Fruit fly (Drosophila melanogaster): ENCODE results near the gene mIF2.

The mIF2 gene

dm6 chr3R:28556385-28556784, 11.8 kb upstream of the mIF2 start (continued):
- no peak for TF ChIP-seq sens-2 (GFP tag; IDR thresholded peaks at IDR 0.05)
- no peak for TF ChIP-seq nom (GFP tag; optimal IDR thresholded peaks at IDR 0.05)
- no peak for TF ChIP-seq E2f1 (GFP tag; IDR thresholded peaks at IDR 0.05)
- TF ChIP-seq CG11695 (GFP tag; IDR thresholded peaks at IDR 0.05) = 0 out of 3 replicates have a peak, but pooled peaks have one; percentile 47
- no peak for TF ChIP-seq CG17361 (GFP tag; IDR thresholded peaks at IDR 0.05)
- TF ChIP-seq CG12104 (GFP tag; optimal IDR thresholded peaks at IDR 0.05) = no peak
- TF ChIP-seq CG34422 (GFP tag; IDR thresholded peaks at IDR 0.05) = no peak
- no peak for TF ChIP-seq salm (tag; optimal IDR thresholded peaks at IDR 0.05)
- TF ChIP-seq ash1 (GFP tag; optimal IDR thresholded peaks at IDR 0.05) = no peak
- TF ChIP-seq CG15601 (tag; optimal IDR thresholded peaks at IDR 0.05) = peak; percentile 7
- no peak for TF ChIP-seq ssp (GFP tag; IDR thresholded peaks at IDR 0.05)
- TF ChIP-seq tup (GFP tag; optimal IDR thresholded peaks at IDR 0.05) = no peak
- TF ChIP-seq CG4404 (GFP tag; IDR thresholded peaks at IDR 0.05) = no peak
- no peak for TF ChIP-seq CG17802 (tag; optimal IDR thresholded peaks at IDR 0.05)
- TF ChIP-seq CG8944 (GFP tag; optimal IDR thresholded peaks at IDR 0.05) = no peak
- TF ChIP-seq Sry-β (GFP tag; optimal IDR thresholded peaks at IDR 0.05) = no peak
- TF ChIP-seq danr (GFP tag; IDR thresholded peaks at IDR 0.05) = no peak
- no peak for TF ChIP-seq Doc3 (GFP tag; IDR thresholded peaks at IDR 0.05; ENCODE audit: partially characterized antibody)
- no peak for TF ChIP-seq CG3838 (GFP tag; optimal IDR thresholded peaks at IDR 0.05)
- TF ChIP-seq CG15011 (GFP tag; optimal IDR thresholded peaks at IDR 0.05) = peak; percentile 64
- TF ChIP-seq CG11696 (GFP tag; IDR thresholded peaks at IDR 0.05) = no peak
- no peak for TF ChIP-seq Max (GFP tag; optimal IDR thresholded peaks at IDR 0.05)
- no peak for TF ChIP-seq CG9932 (GFP tag; IDR thresholded peaks at IDR 0.05)
- TF ChIP-seq CG18011 (GFP tag; optimal IDR thresholded peaks at IDR 0.05) = no peak
- TF ChIP-seq GATAe (GFP tag; conservative IDR thresholded peaks at IDR 0.05) = no peak
- no peak for TF ChIP-seq usp (GFP tag; optimal IDR thresholded peaks at IDR 0.05)
- no peak for TF ChIP-seq aop (GFP tag; IDR thresholded peaks at IDR 0.05)
- no peak for TF ChIP-seq CG14860 (GFP tag; IDR thresholded peaks at IDR 0.05; ENCODE audit: partially characterized antibody)
- no peak for TF ChIP-seq Kr (GFP tag; optimal IDR thresholded peaks at IDR 0.05)
- TF ChIP-seq lola (GFP tag; optimal IDR thresholded peaks at IDR 0.05) = no peak
- TF ChIP-seq CG12391 (tag; optimal IDR thresholded peaks at IDR 0.05) = no peak
- no peak for TF ChIP-seq Elba2 (GFP tag; optimal IDR thresholded peaks at IDR 0.05)
- TF ChIP-seq B-H1 (GFP tag; IDR thresholded peaks at IDR 0.05) = no peak; the same call in 2 of the 3 replicates
- TF ChIP-seq bcd (GFP tag; optimal IDR thresholded peaks at IDR 0.05) = peak; percentile 34
- TF ChIP-seq Fer3 (tag; optimal IDR thresholded peaks at IDR 0.05) = peak; percentile 43
- TF ChIP-seq knrl (GFP tag; IDR thresholded peaks at IDR 0.05; ENCODE audit: partially characterized antibody) = no peak
- no peak for TF ChIP-seq HLH54F (GFP tag; optimal IDR thresholded peaks at IDR 0.05)
- TF ChIP-seq ken (GFP tag; IDR thresholded peaks at IDR 0.05) = 0 out of 3 replicates have a peak, but pooled peaks have one; percentile 34
- no peak for TF ChIP-seq gt (GFP tag; IDR thresholded peaks at IDR 0.05)
- 0 out of 3 replicates have a peak, but pooled peaks have one; percentile 41 for TF ChIP-seq zfh1 (GFP tag; IDR thresholded peaks at IDR 0.05)
- TF ChIP-seq abd-A (tag; optimal IDR thresholded peaks at IDR 0.05) = no peak
- TF ChIP-seq Aef1 (GFP tag; IDR thresholded peaks at IDR 0.05) = no peak
- TF ChIP-seq Rx (GFP tag; IDR thresholded peaks at IDR 0.05) = no peak
- TF ChIP-seq CG7271 (tag; optimal IDR thresholded peaks at IDR 0.05) = peak; percentile 3
- TF ChIP-seq CG18764 (GFP tag; optimal IDR thresholded peaks at IDR 0.05) = peak; percentile 18
- TF ChIP-seq Scr (GFP tag; IDR thresholded peaks at IDR 0.05; ENCODE audit: partially characterized antibody) = no peak
- TF ChIP-seq Myb (GFP tag; optimal IDR thresholded peaks at IDR 0.05) = no peak
- no peak for TF ChIP-seq esg (GFP tag; conservative IDR thresholded peaks at IDR 0.05)
- no peak for TF ChIP-seq sim (GFP tag; IDR thresholded peaks at IDR 0.05)
- no peak for TF ChIP-seq CG6791 (GFP tag; IDR thresholded peaks at IDR 0.05; ENCODE audit: partially characterized antibody)
- no peak for TF ChIP-seq H2.0 (GFP tag; IDR thresholded peaks at IDR 0.05)
- TF ChIP-seq dm (GFP tag; optimal IDR thresholded peaks at IDR 0.05) = no peak

All from whole organism, embryonic.